Fruit fly (Drosophila melanogaster): ENCODE measurements around the gene Set.

The Set gene

DNA sequence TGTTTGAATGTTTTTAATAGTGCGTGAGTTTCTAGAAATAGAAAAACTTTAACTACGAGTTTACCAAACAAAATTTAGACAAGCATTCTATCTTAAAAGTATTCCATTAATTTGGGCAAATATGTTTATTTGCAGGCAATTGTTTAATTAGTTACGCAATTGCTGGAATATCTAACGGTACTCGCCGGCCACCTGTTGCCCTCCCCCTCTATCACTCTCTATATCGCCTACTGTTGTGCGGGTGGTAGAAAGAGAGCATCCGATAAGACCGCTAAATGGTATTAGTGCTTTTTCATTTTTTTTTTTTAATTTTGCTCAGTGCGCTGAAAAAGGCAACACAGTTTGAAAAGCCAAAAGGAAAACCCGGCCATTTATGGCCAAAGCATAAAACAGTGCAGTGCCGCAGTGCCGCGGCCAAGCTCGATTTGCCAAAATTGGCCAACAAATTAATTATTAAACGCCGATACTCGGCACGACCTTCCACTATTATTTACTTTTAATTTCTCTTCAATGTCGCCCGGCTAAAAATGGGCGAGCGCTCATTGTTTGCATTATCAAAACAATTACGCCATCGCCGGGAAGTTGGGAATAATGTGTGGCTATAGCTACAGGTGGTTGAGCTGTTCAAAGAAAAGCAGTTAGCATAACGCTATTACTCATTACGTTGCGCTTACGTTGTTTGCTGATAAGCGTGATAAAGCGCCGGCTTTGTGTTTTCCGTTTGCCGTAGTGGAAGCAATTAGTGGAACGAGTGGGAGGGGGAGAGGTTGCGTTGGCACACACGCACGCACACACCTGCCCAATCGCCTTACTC is 26.7 kb downstream of the Set start:
- TF ChIP-seq D1 (tag; optimal IDR thresholded peaks at IDR 0.05) = no peak
- TF ChIP-seq CG13204 (GFP tag; optimal IDR thresholded peaks at IDR 0.05) = no peak
- TF ChIP-seq Snoo (tag; optimal IDR thresholded peaks at IDR 0.05) = no peak
- no peak for TF ChIP-seq Ets98B (GFP tag; IDR thresholded peaks at IDR 0.05)
- no peak for TF ChIP-seq Pif1B (GFP tag; optimal IDR thresholded peaks at IDR 0.05)
- no peak for TF ChIP-seq CG15710 (tag; optimal IDR thresholded peaks at IDR 0.05)
- TF ChIP-seq CG17806 (tag; optimal IDR thresholded peaks at IDR 0.05) = no peak
- no peak for TF ChIP-seq gl (tag; optimal IDR thresholded peaks at IDR 0.05)
- TF ChIP-seq CG34367 (tag; optimal IDR thresholded peaks at IDR 0.05) = no peak

DNA sequence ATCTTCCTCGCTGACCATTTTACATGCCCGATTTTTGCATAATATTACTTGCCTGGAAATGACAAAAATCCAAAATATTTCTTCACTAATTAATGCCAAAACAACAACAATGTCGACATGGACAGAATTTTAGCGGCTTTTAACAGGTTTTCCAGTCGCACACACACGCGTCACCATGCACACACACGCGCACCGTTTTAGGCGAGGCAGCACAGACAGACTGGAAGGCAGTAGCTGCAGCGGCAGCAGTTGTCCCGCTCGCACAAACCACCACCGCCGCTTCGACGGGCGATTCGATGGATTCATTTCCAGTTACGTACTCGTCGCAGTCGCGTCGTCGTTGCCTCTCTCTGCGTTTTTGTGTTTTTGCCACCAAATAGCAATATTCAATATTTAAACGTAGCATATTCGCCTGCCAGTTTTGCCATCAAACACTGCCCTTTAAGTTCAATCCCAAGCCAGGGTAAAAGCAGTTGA is 27.3 kb downstream of the Set start, which contains the start of gene CG45218:
TSS of gene CG45218 (minus strand) at position 158 of the 477 bp plus-strand sequence.
- TF ChIP-seq rn (GFP tag; IDR thresholded peaks at IDR 0.05) (no peak), Pif1B (GFP tag; optimal IDR thresholded peaks at IDR 0.05) (no peak), Ets98B (GFP tag; IDR thresholded peaks at IDR 0.05) (no peak), CG4496 (GFP tag; IDR thresholded peaks at IDR 0.05) (no peak), D1 (tag; optimal IDR thresholded peaks at IDR 0.05) (no peak), Pif1A (GFP tag; optimal IDR thresholded peaks at IDR 0.05) (no peak), Snoo (tag; optimal IDR thresholded peaks at IDR 0.05) (peak; percentile 19), CG9948 (tag; optimal IDR thresholded peaks at IDR 0.05) (no peak), CG13204 (GFP tag; optimal IDR thresholded peaks at IDR 0.05) (peak; percentile 18), CG17806 (tag; optimal IDR thresholded peaks at IDR 0.05) (no peak), CG14655 (GFP tag; optimal IDR thresholded peaks at IDR 0.05) (no peak), gl (tag; optimal IDR thresholded peaks at IDR 0.05) (no peak), CG15710 (tag; optimal IDR thresholded peaks at IDR 0.05) (no peak), CG32121 (GFP tag; IDR thresholded peaks at IDR 0.05) (no peak), EcR (GFP tag; optimal IDR thresholded peaks at IDR 0.05) (peak; percentile 17), fd96Ca (GFP tag; IDR thresholded peaks at IDR 0.05) (no peak), CG8301 (tag; optimal IDR thresholded peaks at IDR 0.05) (no peak), CG34367 (tag; optimal IDR thresholded peaks at IDR 0.05) (no peak), CG8159 (tag; optimal IDR thresholded peaks at IDR 0.05) (no peak), CG12605 (GFP tag; IDR thresholded peaks at IDR 0.05) (no peak), CG10348 (GFP tag; IDR thresholded peaks at IDR 0.05) (no peak)

DNA sequence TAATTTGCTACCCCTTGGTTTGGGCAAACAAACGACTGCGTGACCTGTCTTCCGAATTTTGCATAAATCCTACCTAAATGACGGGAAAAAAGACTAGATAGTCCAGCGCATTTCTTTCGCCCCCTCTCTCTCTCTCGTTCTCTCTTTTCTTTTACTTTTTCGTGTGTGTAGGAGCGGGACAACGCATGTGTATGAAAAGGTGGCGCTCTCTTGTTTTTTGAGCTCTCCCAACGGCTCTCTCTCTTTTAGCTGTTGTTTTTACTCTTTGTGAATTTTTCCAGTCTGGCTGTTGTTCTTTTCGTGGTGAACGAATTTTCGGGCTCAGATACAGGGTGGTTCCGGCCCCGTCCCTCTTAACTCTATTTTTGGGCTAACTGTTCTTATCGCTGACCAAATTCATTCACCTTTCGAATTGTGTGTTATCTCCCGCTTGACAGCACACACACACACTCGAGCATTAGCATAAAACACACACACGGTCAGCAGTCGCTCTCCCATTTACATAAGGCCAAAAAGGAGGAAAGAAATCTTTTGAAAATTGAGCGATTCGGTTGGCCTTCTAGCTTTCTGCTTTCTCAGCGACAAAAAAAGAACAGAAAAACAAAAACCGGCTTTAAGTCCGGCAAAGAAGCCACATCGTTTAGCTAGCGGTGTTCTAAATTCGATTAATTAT is 28.3 kb downstream of the Set start:
- TF ChIP-seq EcR (GFP tag; optimal IDR thresholded peaks at IDR 0.05) (peak; percentile 38), CG34367 (tag; optimal IDR thresholded peaks at IDR 0.05) (peak; percentile 43), CG13204 (GFP tag; optimal IDR thresholded peaks at IDR 0.05) (peak; percentile 55), CG15710 (tag; optimal IDR thresholded peaks at IDR 0.05) (peak; percentile 49), gl (tag; optimal IDR thresholded peaks at IDR 0.05) (peak; percentile 21), Pif1B (GFP tag; optimal IDR thresholded peaks at IDR 0.05) (no peak), Pif1A (GFP tag; optimal IDR thresholded peaks at IDR 0.05) (no peak)

DNA sequence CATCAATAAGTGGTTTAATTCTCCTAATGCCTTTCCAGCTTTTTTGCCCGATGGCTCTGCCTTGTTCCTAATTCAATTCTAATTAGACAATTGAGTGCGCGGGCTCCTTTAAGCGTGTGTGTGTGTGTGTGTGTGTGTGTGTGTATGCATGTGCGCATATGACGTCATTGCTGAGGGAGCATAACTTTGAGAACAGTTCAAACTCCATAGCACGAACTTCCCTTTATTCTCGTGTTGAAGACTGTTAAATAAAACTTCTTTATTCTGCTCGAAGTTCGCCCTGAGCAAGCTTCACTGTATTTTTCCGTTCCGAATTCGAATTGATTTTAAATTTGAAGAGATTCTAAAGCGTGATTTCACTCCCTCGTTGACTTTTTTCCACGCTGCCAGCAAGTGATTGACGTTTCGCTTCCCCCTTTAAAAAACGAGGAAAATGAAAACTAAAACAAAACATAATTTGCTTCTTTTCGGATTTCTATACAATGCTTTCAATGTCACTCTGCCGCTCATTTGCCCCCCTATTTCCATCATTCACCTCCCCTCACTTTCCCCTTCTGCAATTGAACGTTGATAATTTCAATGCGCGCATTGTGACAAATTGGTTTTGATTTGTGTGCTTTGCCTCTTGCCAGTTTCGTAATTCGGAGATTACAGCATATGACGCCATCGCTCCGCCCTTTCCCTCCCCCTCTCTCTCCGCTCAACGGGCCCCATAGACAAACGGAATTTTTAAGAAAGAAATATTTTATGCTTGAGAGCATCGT is 29.1 kb downstream of the Set start:
- TF ChIP-seq fd96Ca (GFP tag; IDR thresholded peaks at IDR 0.05) = no peak
- no peak for TF ChIP-seq EcR (GFP tag; optimal IDR thresholded peaks at IDR 0.05)

DNA sequence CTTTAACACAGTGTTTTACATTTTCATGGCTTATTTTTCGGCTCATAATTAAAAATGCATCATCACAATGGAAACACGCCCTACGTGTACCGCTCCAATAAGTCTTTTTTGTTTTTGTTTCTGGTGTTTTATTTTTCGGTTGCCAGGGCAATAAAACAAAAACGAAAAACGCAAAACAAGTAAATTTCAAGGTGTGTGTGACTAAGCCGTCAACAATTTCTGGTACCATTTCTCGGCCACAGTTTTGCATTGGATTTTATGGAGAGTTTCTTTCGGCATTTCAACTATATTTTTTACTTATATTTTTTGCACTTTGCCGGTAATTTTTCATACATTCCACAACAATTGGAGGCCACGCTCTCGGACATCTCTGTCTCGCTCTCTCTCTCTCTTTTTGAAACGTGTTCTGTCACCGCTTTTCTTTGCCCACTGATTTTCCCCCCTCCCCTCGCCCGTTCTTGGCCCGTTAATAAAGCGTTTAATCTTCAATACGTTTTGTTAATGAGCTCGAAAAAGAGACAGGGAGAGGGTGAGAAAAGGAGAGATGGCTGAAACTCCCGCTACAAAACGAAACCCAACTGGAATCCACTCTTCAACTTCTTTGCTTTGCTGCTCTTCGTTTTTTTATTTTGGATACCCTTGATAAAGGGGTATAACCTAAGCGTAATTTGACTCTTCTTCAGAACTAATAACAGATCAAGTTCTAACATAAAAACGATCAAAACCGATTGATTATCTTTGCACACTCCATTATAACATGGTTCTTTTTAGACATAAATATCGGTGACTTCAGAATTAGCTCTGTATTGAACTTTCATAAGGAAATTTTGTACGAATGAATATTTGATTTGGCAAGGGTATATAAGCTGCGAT is 29.9 kb downstream of the Set start:
- TF ChIP-seq D1 (tag; optimal IDR thresholded peaks at IDR 0.05) (no peak), CG8301 (tag; optimal IDR thresholded peaks at IDR 0.05) (no peak), CG4496 (GFP tag; IDR thresholded peaks at IDR 0.05) (no peak), CG32121 (GFP tag; IDR thresholded peaks at IDR 0.05) (no peak), Pif1A (GFP tag; optimal IDR thresholded peaks at IDR 0.05) (peak; percentile 29), CG12605 (GFP tag; IDR thresholded peaks at IDR 0.05) (0 out of 2 replicates have a peak, but pooled peaks have one; percentile 31), CG13204 (GFP tag; optimal IDR thresholded peaks at IDR 0.05) (no peak), CG34367 (tag; optimal IDR thresholded peaks at IDR 0.05) (no peak), Ets98B (GFP tag; IDR thresholded peaks at IDR 0.05) (no peak), Snoo (tag; optimal IDR thresholded peaks at IDR 0.05) (peak; percentile 52), fd96Ca (GFP tag; IDR thresholded peaks at IDR 0.05) (peak; percentile 16; the same call in 1 of the 3 replicates), CG10348 (GFP tag; IDR thresholded peaks at IDR 0.05) (no peak)
